Fruit fly (Drosophila melanogaster) whole organism, wandering third instar larva: Measurements from ENCODE around the gene CG3408.

ENCODE experiments used
- Hr83 ChIP-seq: fragments of 200-300 bp; sonication (Bioruptor generic); optimal IDR thresholded peaks from 2 replicates; lab custom pipeline; 2016; ENCODE audit warnings: missing biosample characterization, mild to moderate bottlenecking, missing genetic modification characterization, moderate library complexity; ENCODE audit not compliant: poor library complexity, severe bottlenecking
- Myc ChIP-seq: fragments of >200 bp; optimal IDR thresholded peaks from 2 replicates; lab custom pipeline; 2017
- Vsx2 ChIP-seq: fragments of 200-300, 225-300 bp; sonication (Bioruptor generic); optimal IDR thresholded peaks from 2 replicates; lab custom pipeline; 2018; ENCODE audit warnings: missing biosample characterization, missing genetic modification characterization; ENCODE audit not compliant: partially characterized antibody
- br ChIP-seq: fragments of 200-800 bp; sonication (Bioruptor generic); optimal IDR thresholded peaks from 2 replicates; lab custom pipeline; 2016; ENCODE audit warnings: missing biosample characterization, missing genetic modification characterization
- h ChIP-seq: fragments of 200-800 bp; sonication (Bioruptor generic); optimal IDR thresholded peaks from 3 replicates; lab custom pipeline; 2016; ENCODE audit warnings: missing biosample characterization, mild to moderate bottlenecking, missing genetic modification characterization
- psq ChIP-seq: fragments of 200-800 bp; sonication (Bioruptor generic); optimal IDR thresholded peaks from 3 replicates; lab custom pipeline; 2017; ENCODE audit warnings: missing biosample characterization, mild to moderate bottlenecking, missing genetic modification characterization, moderate library complexity
- sv ChIP-seq: fragments of 200-800 bp; sonication (Bioruptor generic); optimal IDR thresholded peaks from 3 replicates; lab custom pipeline; 2016; ENCODE audit warnings: missing biosample characterization, missing genetic modification characterization
- tai ChIP-seq: sonication (Bioruptor generic); optimal IDR thresholded peaks from 2 replicates; lab custom pipeline; 2016; ENCODE audit warnings: missing biosample characterization, missing genetic modification characterization

dm6 chr3L:9462794-9463193 is 46.6 kb downstream of the CG3408 start:
- no peak for TF ChIP-seq Vsx2 (GFP tag; lab: Kevin White, UChicago)
- TF ChIP-seq Hr83 (GFP tag; lab: Kevin White, UChicago) = no peak
- no peak for TF ChIP-seq tai (GFP tag; lab: Kevin White, UChicago)
- TF ChIP-seq h (GFP tag; lab: Kevin White, UChicago) = no peak
- TF ChIP-seq sv (GFP tag; lab: Kevin White, UChicago) = no peak
- TF ChIP-seq psq = no peak
- no peak for TF ChIP-seq br
- TF ChIP-seq Myc = no peak
